Worm (Caenorhabditis elegans) whole organism, L4/young adult: Measurements from ENCODE around the gene Y66A7A.4.

Experiments
- W03F9.2 ChIP-seq: fragments of 150-350 bp; optimal IDR thresholded peaks from 2 replicates; lab custom pipeline; 2014; ENCODE audit warnings: missing biosample characterization, missing genetic modification characterization
- dao-5 ChIP-seq: sonication (generic microtip); optimal IDR thresholded peaks from 2 replicates; lab custom pipeline; 2016; ENCODE audit warnings: missing genotype, missing genetic modification characterization, moderate library complexity, missing compliant biosample characterization
- him-1 ChIP-seq: sonication (generic microtip); optimal IDR thresholded peaks from 2 replicates; lab custom pipeline; 2016; ENCODE audit warnings: missing genotype, missing genetic modification reagents, missing genetic modification characterization, missing compliant biosample characterization

DNA sequence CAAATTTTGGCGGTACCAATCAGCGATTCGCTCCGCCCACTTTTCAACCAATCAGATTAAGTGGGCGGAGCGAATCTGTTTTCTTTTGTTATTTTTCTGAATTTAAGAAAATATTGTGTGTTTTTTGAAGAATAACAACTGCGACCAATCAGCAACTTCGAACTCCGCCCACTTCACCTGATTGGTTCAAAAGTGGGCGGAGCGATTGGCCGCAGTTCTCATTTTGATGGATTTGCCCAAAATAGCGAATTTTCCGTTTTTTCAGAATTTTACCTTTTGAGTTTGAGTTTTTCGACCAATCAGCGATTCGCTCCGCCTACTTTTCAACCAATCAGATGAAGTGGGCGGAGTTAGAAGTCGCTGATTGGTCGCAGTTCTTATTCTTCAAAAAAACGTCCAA, 23.1 kb upstream of the Y66A7A.4 start:
- TF ChIP-seq dao-5 (tag; lab: Kevin White, UChicago): no peak
- no peak for TF ChIP-seq him-1 (tag; lab: Kevin White, UChicago)
- no peak for TF ChIP-seq W03F9.2 (tag; lab: Kevin White, UChicago)
